Worm (Caenorhabditis elegans): Measurements from ENCODE around the gene dld-1.

- TF ChIP-seq B0019.2 (GFP tag; conservative IDR thresholded peaks at IDR 0.05) (no peak), hlh-26 (GFP tag; conservative IDR thresholded peaks at IDR 0.05) (no peak), madf-6 (GFP tag; IDR thresholded peaks at IDR 0.05) (no peak), bed-1 (GFP tag; IDR thresholded peaks at IDR 0.05) (no peak), ZK185.1 (tag; optimal IDR thresholded peaks at IDR 0.05; ENCODE audit: poor library complexity, severe bottlenecking) (no peak), efl-1 (GFP tag; optimal IDR thresholded peaks at IDR 0.05) (no peak), ztf-18 (tag; optimal IDR thresholded peaks at IDR 0.05) (no peak), nhr-80 (tag; optimal IDR thresholded peaks at IDR 0.05) (no peak), Y56A3A.18 (GFP tag; IDR thresholded peaks at IDR 0.05) (no peak)
Observed at ce11 chrIV:14496494-14496893, 32.2 kb downstream of the dld-1 start.
